Fruit fly (Drosophila melanogaster): ENCODE measurements around the gene Tie.

The Tie gene

dm6 chr3L:4541070-4541469 lies 9.1 kb upstream of the Tie start, which contains the start of gene CG32243:
TSS of gene CG32243 (minus strand) at chr3L:4541244.
- TF ChIP-seq CG3407 (GFP tag; optimal IDR thresholded peaks at IDR 0.05), result no peak
- peak; percentile 22; the same call in 1 of the 3 replicates for TF ChIP-seq CG7357 (GFP tag; IDR thresholded peaks at IDR 0.05)
- no peak for TF ChIP-seq Trl (optimal IDR thresholded peaks at IDR 0.05)
- TF ChIP-seq Trl (GFP tag; optimal IDR thresholded peaks at IDR 0.05), result no peak
- TF ChIP-seq Oli (tag; optimal IDR thresholded peaks at IDR 0.05), result no peak
- TF ChIP-seq toy (GFP tag; IDR thresholded peaks at IDR 0.05), result no peak
- TF ChIP-seq fd64A (GFP tag; optimal IDR thresholded peaks at IDR 0.05), result no peak
- TF ChIP-seq kni (GFP tag; optimal IDR thresholded peaks at IDR 0.05), result no peak
- TF ChIP-seq CG8924 (tag; optimal IDR thresholded peaks at IDR 0.05), result no peak
- no peak for TF ChIP-seq nerfin-1 (tag; optimal IDR thresholded peaks at IDR 0.05)
- TF ChIP-seq wek (GFP tag; optimal IDR thresholded peaks at IDR 0.05), result peak; percentile 49
- no peak for TF ChIP-seq Chrac-16 (GFP tag; optimal IDR thresholded peaks at IDR 0.05)
- peak; percentile 12 for TF ChIP-seq MESR4 (GFP tag; optimal IDR thresholded peaks at IDR 0.05)
- peak; percentile 11 for TF ChIP-seq CG30020 (tag; optimal IDR thresholded peaks at IDR 0.05)
- 0 out of 3 replicates have a peak, but pooled peaks have one; percentile 29 for TF ChIP-seq zen2 (GFP tag; IDR thresholded peaks at IDR 0.05; ENCODE audit: partially characterized antibody)
- 0 out of 3 replicates have a peak, but pooled peaks have one; percentile 10 for TF ChIP-seq Opbp (GFP tag; IDR thresholded peaks at IDR 0.05; ENCODE audit: partially characterized antibody)
- peak; percentile 24 for TF ChIP-seq amos (GFP tag; IDR thresholded peaks at IDR 0.05; ENCODE audit: partially characterized antibody)
- TF ChIP-seq Bgb (GFP tag; IDR thresholded peaks at IDR 0.05; ENCODE audit: partially characterized antibody), result peak; percentile 5; the same call in 1 of the 2 replicates
- TF ChIP-seq stwl (tag; optimal IDR thresholded peaks at IDR 0.05), result peak; percentile 35
- peak; percentile 12; the same call in 1 of the 2 replicates for TF ChIP-seq Dref (GFP tag; IDR thresholded peaks at IDR 0.05)
- TF ChIP-seq lola (GFP tag; optimal IDR thresholded peaks at IDR 0.05), result peak in 1 of 3 experiments; percentile 49

dm6 chr3L:4534481-4534880 lies 2.5 kb upstream of the Tie start:
- TF ChIP-seq z (GFP tag; IDR thresholded peaks at IDR 0.05) (peak; percentile 90), NC2α (GFP tag; optimal IDR thresholded peaks at IDR 0.05) (no peak), grau (tag; optimal IDR thresholded peaks at IDR 0.05) (no peak), chinmo (GFP tag; IDR thresholded peaks at IDR 0.05; ENCODE audit: partially characterized antibody) (0 out of 4 replicates have a peak, but pooled peaks have one; percentile 39)

- peak; percentile 74 for TF ChIP-seq Awh (GFP tag; IDR thresholded peaks at IDR 0.05)
- no peak for TF ChIP-seq pb (GFP tag; optimal IDR thresholded peaks at IDR 0.05)
- TF ChIP-seq CG6254 (GFP tag; optimal IDR thresholded peaks at IDR 0.05), result peak; percentile 32
- TF ChIP-seq so (GFP tag; IDR thresholded peaks at IDR 0.05), result no peak
- TF ChIP-seq HHEX (GFP tag; optimal IDR thresholded peaks at IDR 0.05), result no peak
- no peak for TF ChIP-seq fru (optimal IDR thresholded peaks at IDR 0.05)
- no peak for TF ChIP-seq Stat92E (GFP tag; optimal IDR thresholded peaks at IDR 0.05)
- peak; percentile 68 for TF ChIP-seq gem (tag; optimal IDR thresholded peaks at IDR 0.05)
- TF ChIP-seq CG12391 (tag; optimal IDR thresholded peaks at IDR 0.05), result peak; percentile 37
- TF ChIP-seq CG4360 (GFP tag; IDR thresholded peaks at IDR 0.05), result no peak
- peak; percentile 5 for TF ChIP-seq CG17385 (GFP tag; optimal IDR thresholded peaks at IDR 0.05)
- TF ChIP-seq tgo (GFP tag; IDR thresholded peaks at IDR 0.05), result peak; percentile 22; the same call in 1 of the 3 replicates
- TF ChIP-seq psq (GFP tag; optimal IDR thresholded peaks at IDR 0.05), result no peak
- TF ChIP-seq lbe (GFP tag; optimal IDR thresholded peaks at IDR 0.05), result no peak
- peak; percentile 0 for TF ChIP-seq CG9817 (tag; optimal IDR thresholded peaks at IDR 0.05)
- peak; percentile 48; the same call in 1 of the 3 replicates for TF ChIP-seq ken (GFP tag; IDR thresholded peaks at IDR 0.05)
- 0 out of 2 replicates have a peak, but pooled peaks have one; percentile 9 for TF ChIP-seq ranshi (GFP tag; IDR thresholded peaks at IDR 0.05)
- peak; percentile 38 for TF ChIP-seq grau (tag; optimal IDR thresholded peaks at IDR 0.05)
- peak; percentile 35 for TF ChIP-seq kah (GFP tag; optimal IDR thresholded peaks at IDR 0.05)
- TF ChIP-seq Nf-YA (GFP tag; IDR thresholded peaks at IDR 0.05), result 0 out of 2 replicates have a peak, but pooled peaks have one; percentile 16
- TF ChIP-seq Ptx1 (GFP tag; IDR thresholded peaks at IDR 0.05), result peak; percentile 61
- no peak for TF ChIP-seq Lhr (GFP tag; optimal IDR thresholded peaks at IDR 0.05)
- peak; percentile 81 for TF ChIP-seq CG11504 (tag; optimal IDR thresholded peaks at IDR 0.05)
- peak; percentile 63 for TF ChIP-seq CG10979 (tag; optimal IDR thresholded peaks at IDR 0.05)
Measured at dm6 chr3L:4533941-4534340, 2.0 kb upstream of the Tie start.

All from whole organism, embryonic.